Worm (Caenorhabditis elegans) whole organism, late embryonic: ENCODE results near the gene C42C1.12.
A peak's percentile ranks its signal among the peaks of the same experiment; 100 is the strongest.

Source experiments
- C08G9.2 ChIP-seq: sonication (generic microtip); optimal IDR thresholded peaks from 2 replicates; lab custom pipeline; 2016; ENCODE audit warnings: mild to moderate bottlenecking, missing genetic modification characterization, moderate library complexity, missing compliant biosample characterization
- F13H6.1 ChIP-seq: sonication (generic microtip); optimal IDR thresholded peaks from 2 replicates; lab custom pipeline; 2016; ENCODE audit warnings: missing genetic modification characterization, missing compliant biosample characterization
- Y22D7AL.16 ChIP-seq: sonication (generic microtip); optimal IDR thresholded peaks from 2 replicates; lab custom pipeline; 2016; ENCODE audit warnings: missing genetic modification characterization, missing compliant biosample characterization
- ama-1 ChIP-seq: fragments of 150-350 bp; optimal IDR thresholded peaks from 2 replicates; lab custom pipeline; 2014
- ceh-18 ChIP-seq: sonication (generic microtip); optimal IDR thresholded peaks from 2 replicates; lab custom pipeline; 2016; ENCODE audit warnings: missing genetic modification characterization, missing compliant biosample characterization
- ceh-2 ChIP-seq: sonication (generic microtip); optimal IDR thresholded peaks from 2 replicates; lab custom pipeline; 2016; ENCODE audit warnings: missing genotype, missing genetic modification characterization, missing compliant biosample characterization
- ceh-30 ChIP-seq: fragments of 150-350 bp; optimal IDR thresholded peaks from 2 replicates; lab custom pipeline; 2014; ENCODE audit warnings: missing biosample characterization, missing genetic modification characterization
- ceh-31 ChIP-seq: sonication (generic microtip); optimal IDR thresholded peaks from 2 replicates; lab custom pipeline; 2016; ENCODE audit warnings: missing genetic modification characterization, missing compliant biosample characterization
- ceh-34 ChIP-seq: sonication (generic microtip); optimal IDR thresholded peaks from 2 replicates; lab custom pipeline; 2016; ENCODE audit warnings: mild to moderate bottlenecking, missing genetic modification characterization, missing compliant biosample characterization
- ceh-45 ChIP-seq: fragments of 200-800 bp; sonication (Bioruptor generic); IDR thresholded peaks from 2 replicates; pipeline ENCODE4 v1.3.6; 2022; ENCODE audit warnings: missing genetic modification reagents, missing genetic modification characterization, missing compliant biosample characterization
- ceh-48 ChIP-seq: sonication (generic microtip); optimal IDR thresholded peaks from 2 replicates; lab custom pipeline; 2016; ENCODE audit warnings: missing genetic modification characterization, inconsistent platforms, missing compliant biosample characterization
- ceh-6 ChIP-seq: fragments of 200-800 bp; sonication (Bioruptor generic); optimal IDR thresholded peaks from 2 replicates; lab custom pipeline; 2018; ENCODE audit warnings: mild to moderate bottlenecking, missing genetic modification characterization, missing compliant biosample characterization
- dmd-4 ChIP-seq: sonication (generic microtip); optimal IDR thresholded peaks from 2 replicates; lab custom pipeline; 2016; ENCODE audit warnings: borderline replicate concordance, missing genetic modification characterization, missing compliant biosample characterization
- dve-1 ChIP-seq: sonication (generic microtip); optimal IDR thresholded peaks from 2 replicates; lab custom pipeline; 2017; ENCODE audit warnings: antibody characterized with exemption, mild to moderate bottlenecking, missing genetic modification characterization, missing compliant biosample characterization
- elt-4 ChIP-seq: sonication (generic microtip); optimal IDR thresholded peaks from 2 replicates; lab custom pipeline; 2016; ENCODE audit warnings: missing genetic modification characterization, missing compliant biosample characterization
- fkh-10 ChIP-seq: fragments of 150-350 bp; optimal IDR thresholded peaks from 2 replicates; lab custom pipeline; 2014; ENCODE audit warnings: missing biosample characterization, missing genetic modification reagents, missing genetic modification characterization
- gmeb-2 ChIP-seq: sonication (generic microtip); optimal IDR thresholded peaks from 2 replicates; lab custom pipeline; 2016; ENCODE audit warnings: missing genetic modification characterization, inconsistent platforms, missing compliant biosample characterization
- hlh-15 ChIP-seq: sonication (generic microtip); optimal IDR thresholded peaks from 2 replicates; lab custom pipeline; 2016; ENCODE audit warnings: missing genetic modification characterization, missing compliant biosample characterization
- hlh-30 ChIP-seq: sonication (generic microtip); optimal IDR thresholded peaks from 2 replicates; lab custom pipeline; 2017; ENCODE audit warnings: antibody characterized with exemption, missing genetic modification characterization, missing compliant biosample characterization; ENCODE audit not compliant: insufficient read depth
- madf-2 ChIP-seq: sonication (generic microtip); optimal IDR thresholded peaks from 2 replicates; lab custom pipeline; 2017; ENCODE audit warnings: missing genetic modification characterization, missing compliant biosample characterization
- nfya-1 ChIP-seq: sonication (generic microtip); optimal IDR thresholded peaks from 2 replicates; lab custom pipeline; 2017; ENCODE audit warnings: missing genetic modification characterization, mild to moderate bottlenecking, missing compliant biosample characterization, antibody characterized with exemption, moderate library complexity
- nhr-11 ChIP-seq: fragments of 150-350 bp; optimal IDR thresholded peaks from 2 replicates; lab custom pipeline; 2014; ENCODE audit warnings: missing biosample characterization, missing genetic modification characterization
- nhr-232 ChIP-seq: sonication (generic microtip); optimal IDR thresholded peaks from 2 replicates; lab custom pipeline; 2016; ENCODE audit warnings: missing genetic modification characterization, missing compliant biosample characterization
- pat-9 ChIP-seq: fragments of 200-800 bp; sonication (Bioruptor generic); optimal IDR thresholded peaks from 2 replicates; lab custom pipeline; 2018; ENCODE audit warnings: mild to moderate bottlenecking, missing genetic modification characterization, moderate library complexity, missing compliant biosample characterization
- pqm-1 ChIP-seq: sonication (generic microtip); optimal IDR thresholded peaks from 2 replicates; lab custom pipeline; 2016; ENCODE audit warnings: missing genetic modification characterization, missing compliant biosample characterization
- pros-1 ChIP-seq: fragments of 150-350 bp; optimal IDR thresholded peaks from 2 replicates; lab custom pipeline; 2014; ENCODE audit warnings: missing biosample characterization, missing genetic modification reagents, missing genetic modification characterization
- sdc-2 ChIP-seq: sonication (generic microtip); optimal IDR thresholded peaks from 2 replicates; lab custom pipeline; 2016; ENCODE audit warnings: missing genotype, missing genetic modification characterization, missing compliant biosample characterization
- sox-2 ChIP-seq: fragments of 200-800 bp; sonication (Bioruptor generic); IDR thresholded peaks from 2 replicates; pipeline ENCODE4 v1.3.6; 2022; ENCODE audit warnings: missing genetic modification reagents, missing genetic modification characterization, missing compliant biosample characterization
- sox-4 ChIP-seq: sonication (generic microtip); optimal IDR thresholded peaks from 2 replicates; lab custom pipeline; 2017; ENCODE audit warnings: mild to moderate bottlenecking, missing genetic modification characterization, inconsistent platforms, missing compliant biosample characterization
- syd-9 ChIP-seq: sonication (generic microtip); optimal IDR thresholded peaks from 2 replicates; lab custom pipeline; 2016; ENCODE audit warnings: mild to moderate bottlenecking, missing genetic modification characterization, moderate library complexity, missing compliant biosample characterization
- tbx-2 ChIP-seq: sonication (generic microtip); optimal IDR thresholded peaks from 2 replicates; lab custom pipeline; 2016; ENCODE audit warnings: missing genetic modification characterization, missing compliant biosample characterization
- ttx-3 ChIP-seq: sonication (generic microtip); optimal IDR thresholded peaks from 2 replicates; lab custom pipeline; 2016; ENCODE audit warnings: missing genetic modification reagents, missing genetic modification characterization, missing compliant biosample characterization
- unc-3 ChIP-seq, 2 experiments: fragments of 200-800 bp in 1 of 2; sonication (Bioruptor generic) in 1 of 2; sonication (generic microtip) in 1 of 2; conservative IDR thresholded peaks in 1 of 2; optimal IDR thresholded peaks in 1 of 2; 2 replicates each; pipeline versions ENCODE4 v1.3.6 to Lab custom; 2016 to 2022; ENCODE audit warnings: missing compliant biosample characterization in 2 of 2, missing genetic modification characterization in 2 of 2, missing genetic modification reagents in 1 of 2
- unc-42 ChIP-seq: sonication (generic microtip); optimal IDR thresholded peaks from 2 replicates; lab custom pipeline; 2016; ENCODE audit warnings: missing genotype, missing genetic modification characterization, missing compliant biosample characterization

The C42C1.12 gene

ce11 chrIV:12259161-12259870, 22.7 kb downstream of the C42C1.12 start, which contains the start of gene Y39C12A.9:
TSS of gene Y39C12A.9 (minus strand) at chrIV:12259211.
- TF ChIP-seq tbx-2 (tag; lab: Kevin White, UChicago) (peak; percentile 40), ceh-34 (tag; lab: Kevin White, UChicago) (peak; percentile 4), unc-3 (GFP tag; conservative IDR thresholded peaks at IDR 0.05; lab: Robert Waterston, UW) (no peak), unc-3 (tag; optimal IDR thresholded peaks at IDR 0.05; lab: Kevin White, UChicago) (no peak), unc-42 (tag; lab: Kevin White, UChicago) (peak; percentile 8), ceh-31 (peak; percentile 8), ceh-6 (GFP tag; lab: Kevin White, UChicago) (no peak)

ce11 chrIV:12252579-12252978, 29.4 kb downstream of the C42C1.12 start, which contains the start of gene dnj-26:
TSS of gene dnj-26 (minus strand) at chrIV:12252679.
- TF ChIP-seq hlh-15 (tag; lab: Kevin White, UChicago) = no peak

- TF ChIP-seq gmeb-2 (tag; lab: Kevin White, UChicago) (no peak), ceh-18 (no peak), madf-2 (tag; lab: Kevin White, UChicago) (no peak), sdc-2 (tag; lab: Kevin White, UChicago) (no peak), hlh-30 (tag; lab: Kevin White, UChicago) (no peak), sox-2 (GFP tag; lab: Robert Waterston, UW) (no peak), nhr-232 (no peak), sox-4 (no peak), nfya-1 (tag; lab: Kevin White, UChicago) (no peak), Y22D7AL.16 (no peak), dve-1 (no peak), ttx-3 (tag; lab: Kevin White, UChicago) (no peak), syd-9 (tag; lab: Kevin White, UChicago) (no peak), dmd-4 (tag; lab: Kevin White, UChicago) (no peak), pat-9 (tag; lab: Kevin White, UChicago) (no peak), F13H6.1 (tag; lab: Kevin White, UChicago) (no peak)
Measured at ce11 chrIV:12244706-12245105, 37.3 kb downstream of the C42C1.12 start, which contains the start of gene sre-15. TSS of gene sre-15 (minus strand) at chrIV:12244806.

- TF ChIP-seq ceh-2 (tag; lab: Kevin White, UChicago) = no peak
- TF ChIP-seq tbx-2 (tag; lab: Kevin White, UChicago) = no peak
- TF ChIP-seq ama-1 (lab: Kevin White, UChicago) = no peak
- no peak for TF ChIP-seq ceh-48
- no peak for TF ChIP-seq nhr-11 (tag; lab: Kevin White, UChicago)
- no peak for TF ChIP-seq hlh-15 (tag; lab: Kevin White, UChicago)
- TF ChIP-seq pat-9 (tag; lab: Kevin White, UChicago) = no peak
- no peak for TF ChIP-seq ceh-30 (tag; lab: Kevin White, UChicago)
- no peak for TF ChIP-seq pqm-1 (tag; lab: Kevin White, UChicago)
- no peak for TF ChIP-seq C08G9.2 (tag; lab: Kevin White, UChicago)
- TF ChIP-seq sox-4 = no peak
- no peak for TF ChIP-seq ceh-45
- no peak for TF ChIP-seq pros-1
- no peak for TF ChIP-seq fkh-10 (GFP tag; lab: Kevin White, UChicago)
- TF ChIP-seq elt-4 = no peak
Measured at ce11 chrIV:12238851-12239250, 43.2 kb downstream of the C42C1.12 start, which contains the start of gene sre-19. TSS of gene sre-19 (minus strand) at chrIV:12238951.
